Worm (Caenorhabditis elegans) whole organism, early embryonic: ENCODE measurements around the gene C30G12.1.

ENCODE experiments used
- ama-1 ChIP-seq: fragments of 150-350 bp; optimal IDR thresholded peaks from 2 replicates; lab custom pipeline; 2014
- flt-1 ChIP-seq: fragments of 200-800 bp; sonication (Bioruptor generic); IDR thresholded peaks from 2 replicates; pipeline ENCODE4 v1.3.6; 2022; ENCODE audit warnings: missing genetic modification characterization, missing compliant biosample characterization
- hnd-1 ChIP-seq: sonication (generic microtip); optimal IDR thresholded peaks from 2 replicates; lab custom pipeline; 2016; ENCODE audit warnings: missing genetic modification characterization, missing compliant biosample characterization
- sea-1 ChIP-seq: fragments of 200-800 bp; sonication (Bioruptor generic); conservative IDR thresholded peaks from 2 replicates; pipeline ENCODE4 v1.3.6; 2022; ENCODE audit warnings: missing genetic modification characterization, missing compliant biosample characterization
- tbx-11 ChIP-seq: fragments of 200-800 bp; sonication (Bioruptor generic); IDR thresholded peaks from 2 replicates; pipeline ENCODE4 v1.3.6; 2022; ENCODE audit warnings: missing genetic modification characterization, missing compliant biosample characterization

- TF ChIP-seq sea-1 (no peak), hnd-1 (tag; lab: Kevin White, UChicago) (no peak), flt-1 (GFP tag; lab: Robert Waterston, UW) (no peak), ama-1 (lab: Kevin White, UChicago) (no peak), tbx-11 (GFP tag; lab: Robert Waterston, UW) (no peak)
Observed at ce11 chrII:7269783-7270182, 29.4 kb upstream of the C30G12.1 start.
